Comparison of ENCODE assay signal across 2 fruit fly cellular contexts in the genomic region with DNA sequence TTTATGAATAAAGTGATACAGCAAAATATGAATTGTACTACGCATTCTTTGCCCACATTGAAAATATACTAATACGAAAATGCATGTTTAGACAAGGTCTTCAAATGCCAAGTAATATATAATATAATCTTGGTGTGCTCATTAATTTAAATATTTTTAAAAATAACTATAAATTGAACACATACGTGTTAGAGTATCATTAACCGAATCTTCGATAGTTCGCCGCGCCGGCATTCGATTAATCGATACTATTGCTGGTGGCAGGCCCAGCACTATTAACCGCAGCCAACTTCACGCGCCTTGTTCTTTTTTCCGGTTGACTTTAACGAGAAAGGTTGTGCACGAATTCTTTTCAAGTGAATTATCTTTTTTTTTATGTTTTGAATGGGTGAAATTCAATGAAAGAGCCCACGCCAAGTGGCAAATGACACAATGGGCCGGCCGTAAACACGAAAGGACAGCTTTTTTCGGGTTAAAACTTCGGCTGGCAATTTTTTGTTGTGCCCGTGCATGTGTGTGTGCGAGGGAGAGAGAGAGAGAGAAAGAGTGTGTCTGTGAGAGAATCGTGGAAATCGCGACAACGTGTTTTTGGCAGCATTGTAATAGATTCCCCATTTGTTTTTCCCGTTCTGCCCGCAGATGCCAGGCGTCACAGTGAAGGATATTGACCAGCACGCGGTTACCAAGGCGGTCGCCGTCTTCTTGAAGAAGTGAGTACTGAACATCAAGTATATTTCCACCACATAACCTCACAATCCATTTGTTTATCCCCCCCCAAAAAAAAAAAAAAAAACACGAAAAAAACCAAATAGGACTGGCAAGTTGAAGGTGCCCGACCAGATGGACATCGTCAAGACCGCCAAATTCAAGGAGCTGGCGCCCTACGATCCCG.
TF ChIP-seq lines count a peak whose summit lies in the region.

A gene (plus strand): TSS at position 301 of the 892 bp plus-strand sequence.

TF ChIP-seq in whole organism, embryonic, 481 proteins besides CTCF, POLR2A, EP300 and RAD21 (continued from another document and continues in another):
- TF ChIP-seq al (GFP tag; IDR thresholded peaks at IDR 0.05; lab: Robert Waterston, UW) (no peak), salm (tag; optimal IDR thresholded peaks at IDR 0.05; lab: Kevin White, UChicago) (peak; percentile 78), CG7372 (GFP tag; IDR thresholded peaks at IDR 0.05; lab: Robert Waterston, UW) (peak; percentile 60; the same call in 1 of the 2 replicates), tx (GFP tag; optimal IDR thresholded peaks at IDR 0.05; lab: Kevin White, UChicago) (no peak), CG1233 (GFP tag; optimal IDR thresholded peaks at IDR 0.05; lab: Kevin White, UChicago) (peak; percentile 93), CG9817 (tag; optimal IDR thresholded peaks at IDR 0.05; lab: Kevin White, UChicago) (peak; percentile 67), btn (GFP tag; optimal IDR thresholded peaks at IDR 0.05; lab: Kevin White, UChicago) (peak; percentile 43), CG7839 (tag; optimal IDR thresholded peaks at IDR 0.05; lab: Kevin White, UChicago) (peak; percentile 74), CG12071 (GFP tag; optimal IDR thresholded peaks at IDR 0.05; lab: Kevin White, UChicago) (peak; percentile 92), cwo (GFP tag; optimal IDR thresholded peaks at IDR 0.05; lab: Kevin White, UChicago) (peak; percentile 55), CG7786 (GFP tag; optimal IDR thresholded peaks at IDR 0.05; lab: Kevin White, UChicago) (peak; percentile 37), zen2 (GFP tag; IDR thresholded peaks at IDR 0.05; lab: Robert Waterston, UW; ENCODE audit: partially characterized antibody) (no peak; the same call in 2 of the 3 replicates), CG6854 (GFP tag; optimal IDR thresholded peaks at IDR 0.05; lab: Kevin White, UChicago) (peak; percentile 80), Nf-YA (GFP tag; IDR thresholded peaks at IDR 0.05; lab: Robert Waterston, UW) (peak; percentile 72), D (optimal IDR thresholded peaks at IDR 0.05; lab: Kevin White, UChicago) (no peak), D (GFP tag; optimal IDR thresholded peaks at IDR 0.05; lab: Kevin White, UChicago) (peak; percentile 66), CG1603 (tag; optimal IDR thresholded peaks at IDR 0.05; lab: Kevin White, UChicago) (peak; percentile 61), CG15073 (GFP tag; optimal IDR thresholded peaks at IDR 0.05; lab: Kevin White, UChicago) (no peak), CG9609 (GFP tag; optimal IDR thresholded peaks at IDR 0.05; lab: Kevin White, UChicago) (peak; percentile 19), chinmo (GFP tag; IDR thresholded peaks at IDR 0.05; lab: Robert Waterston, UW; ENCODE audit: partially characterized antibody) (no peak), kah (GFP tag; optimal IDR thresholded peaks at IDR 0.05; lab: Kevin White, UChicago) (peak; percentile 60), CG4360 (GFP tag; IDR thresholded peaks at IDR 0.05; lab: Robert Waterston, UW) (peak; percentile 33; the same call in 1 of the 2 replicates), pzg (GFP tag; optimal IDR thresholded peaks at IDR 0.05; lab: Kevin White, UChicago) (no peak), Mes4 (GFP tag; optimal IDR thresholded peaks at IDR 0.05; lab: Kevin White, UChicago) (peak; percentile 66), CG18011 (GFP tag; optimal IDR thresholded peaks at IDR 0.05; lab: Kevin White, UChicago) (peak; percentile 63), CG14710 (tag; optimal IDR thresholded peaks at IDR 0.05; lab: Kevin White, UChicago) (peak; percentile 86), CG17328 (GFP tag; IDR thresholded peaks at IDR 0.05; lab: Robert Waterston, UW) (peak; percentile 89), BEAF-32 (GFP tag; optimal IDR thresholded peaks at IDR 0.05; lab: Kevin White, UChicago) (peak; percentile 82), CG14860 (GFP tag; IDR thresholded peaks at IDR 0.05; lab: Robert Waterston, UW; ENCODE audit: partially characterized antibody) (0 out of 3 replicates have a peak, but pooled peaks have one; percentile 34), HLH4C (GFP tag; IDR thresholded peaks at IDR 0.05; lab: Robert Waterston, UW; ENCODE audit: partially characterized antibody) (0 out of 3 replicates have a peak, but pooled peaks have one; percentile 58), CG10267 (tag; optimal IDR thresholded peaks at IDR 0.05; lab: Kevin White, UChicago) (peak; percentile 61), Dfd (GFP tag; optimal IDR thresholded peaks at IDR 0.05; lab: Kevin White, UChicago) (no peak), Dp (GFP tag; optimal IDR thresholded peaks at IDR 0.05; lab: Kevin White, UChicago) (peak; percentile 40), org-1 (GFP tag; optimal IDR thresholded peaks at IDR 0.05; lab: Kevin White, UChicago) (peak; percentile 73), insv (GFP tag; optimal IDR thresholded peaks at IDR 0.05; lab: Kevin White, UChicago) (peak in 1 of 2 experiments; percentile 67), CG14667 (GFP tag; IDR thresholded peaks at IDR 0.05; lab: Robert Waterston, UW) (no peak; the same call in 1 of the 2 replicates), CG31441 (GFP tag; IDR thresholded peaks at IDR 0.05; lab: Robert Waterston, UW) (peak; percentile 77), CG10147 (GFP tag; optimal IDR thresholded peaks at IDR 0.05; lab: Kevin White, UChicago) (peak; percentile 64), CG12744 (GFP tag; optimal IDR thresholded peaks at IDR 0.05; lab: Kevin White, UChicago) (no peak), mld (GFP tag; IDR thresholded peaks at IDR 0.05; lab: Robert Waterston, UW; ENCODE audit: partially characterized antibody) (0 out of 3 replicates have a peak, but pooled peaks have one; percentile 4), crol (GFP tag; IDR thresholded peaks at IDR 0.05; lab: Robert Waterston, UW) (0 out of 2 replicates have a peak, but pooled peaks have one; percentile 21), Hr3 (GFP tag; optimal IDR thresholded peaks at IDR 0.05; lab: Kevin White, UChicago) (no peak), Aef1 (GFP tag; IDR thresholded peaks at IDR 0.05; lab: Robert Waterston, UW) (peak; percentile 64), pfk (GFP tag; optimal IDR thresholded peaks at IDR 0.05; lab: Kevin White, UChicago) (peak; percentile 80), CG13287 (GFP tag; IDR thresholded peaks at IDR 0.05; lab: Robert Waterston, UW; ENCODE audit: partially characterized antibody) (no peak), Dip3 (GFP tag; optimal IDR thresholded peaks at IDR 0.05; lab: Kevin White, UChicago) (peak; percentile 17), Myb (GFP tag; optimal IDR thresholded peaks at IDR 0.05; lab: Kevin White, UChicago) (peak; percentile 5), her (GFP tag; optimal IDR thresholded peaks at IDR 0.05; lab: Kevin White, UChicago) (peak; percentile 13), nom (GFP tag; optimal IDR thresholded peaks at IDR 0.05; lab: Kevin White, UChicago) (peak; percentile 91), bowl (GFP tag; IDR thresholded peaks at IDR 0.05; lab: Robert Waterston, UW) (peak; percentile 47; the same call in 1 of the 2 replicates), CG17829 (tag; optimal IDR thresholded peaks at IDR 0.05; lab: Kevin White, UChicago) (peak; percentile 45), cato (GFP tag; optimal IDR thresholded peaks at IDR 0.05; lab: Kevin White, UChicago; ENCODE audit: borderline replicate concordance) (no peak), Doc3 (GFP tag; IDR thresholded peaks at IDR 0.05; lab: Robert Waterston, UW; ENCODE audit: partially characterized antibody) (no peak), E2f1 (GFP tag; IDR thresholded peaks at IDR 0.05; lab: Robert Waterston, UW) (peak; percentile 61), gfzf (GFP tag; optimal IDR thresholded peaks at IDR 0.05; lab: Kevin White, UChicago) (no peak), CG3407 (GFP tag; optimal IDR thresholded peaks at IDR 0.05; lab: Kevin White, UChicago) (peak; percentile 67)

TF ChIP-seq in whole organism, prepupa, 60 proteins besides CTCF, POLR2A, EP300 and RAD21 (continued from another document):
- 0 out of 2 replicates have a peak, but pooled peaks have one; percentile 22 for TF ChIP-seq CG15336 (GFP tag; IDR thresholded peaks at IDR 0.05; lab: Robert Waterston, UW)
- peak; percentile 72 for TF ChIP-seq CG6808 (GFP tag; optimal IDR thresholded peaks at IDR 0.05; lab: Kevin White, UChicago)
- no peak for TF ChIP-seq CG8119 (GFP tag; IDR thresholded peaks at IDR 0.05; lab: Robert Waterston, UW)
- TF ChIP-seq achi (GFP tag; optimal IDR thresholded peaks at IDR 0.05; lab: Kevin White, UChicago): peak; percentile 56
- no peak for TF ChIP-seq fkh (GFP tag; optimal IDR thresholded peaks at IDR 0.05; lab: Kevin White, UChicago)
- no peak for TF ChIP-seq CG6792 (GFP tag; optimal IDR thresholded peaks at IDR 0.05; lab: Kevin White, UChicago)
- TF ChIP-seq CG10631 (GFP tag; optimal IDR thresholded peaks at IDR 0.05; lab: Kevin White, UChicago): peak; percentile 39
- peak; percentile 56 for TF ChIP-seq CG1621 (tag; optimal IDR thresholded peaks at IDR 0.05; lab: Kevin White, UChicago)
- TF ChIP-seq CG11762 (GFP tag; optimal IDR thresholded peaks at IDR 0.05; lab: Kevin White, UChicago; ENCODE audit: insufficient read depth): peak; percentile 32
- TF ChIP-seq salr (GFP tag; optimal IDR thresholded peaks at IDR 0.05; lab: Kevin White, UChicago): peak; percentile 12 to 78
- TF ChIP-seq CG3032 (tag; optimal IDR thresholded peaks at IDR 0.05; lab: Kevin White, UChicago): peak; percentile 14
- peak; percentile 74 for TF ChIP-seq Blimp-1 (GFP tag; optimal IDR thresholded peaks at IDR 0.05; lab: Kevin White, UChicago)
- peak; percentile 11 for TF ChIP-seq Lpt (GFP tag; optimal IDR thresholded peaks at IDR 0.05; lab: Kevin White, UChicago)
- peak; percentile 69 for TF ChIP-seq topi (GFP tag; optimal IDR thresholded peaks at IDR 0.05; lab: Kevin White, UChicago)
- TF ChIP-seq Sox102F (GFP tag; optimal IDR thresholded peaks at IDR 0.05; lab: Kevin White, UChicago): peak; percentile 79
- peak; percentile 62 for TF ChIP-seq vri (GFP tag; optimal IDR thresholded peaks at IDR 0.05; lab: Kevin White, UChicago)
